Worm (Caenorhabditis elegans) whole organism, L4 larva: ENCODE data around the gene C36C9.4.
A peak's percentile ranks its signal among the peaks of the same experiment; 100 is the strongest.
"Not testable (repeated sequence)": the region's sequence is repeated elsewhere in the genome, so short reads cannot be mapped to it uniquely, and the experiment has no call there.

Experiments
- D1046.2 ChIP-seq: fragments of 200-800 bp; sonication (Bioruptor generic); IDR thresholded peaks from 2 replicates; pipeline ENCODE4 v1.3.6; 2022; ENCODE audit warnings: missing genetic modification characterization, missing compliant biosample characterization
- F44E2.7 ChIP-seq: fragments of 200-800 bp; sonication (Bioruptor generic); IDR thresholded peaks from 2 replicates; pipeline ENCODE4 v2.1.2; 2022; ENCODE audit warnings: missing genetic modification characterization, missing compliant biosample characterization
- aha-1 ChIP-seq: fragments of 150-350 bp; peaks from one replicate; lab custom pipeline; 2014; ENCODE audit warnings: missing biosample characterization, missing genetic modification characterization
- attf-4 ChIP-seq: sonication (generic microtip); optimal IDR thresholded peaks from 3 replicates; lab custom pipeline; 2017; ENCODE audit warnings: missing biosample characterization, missing genetic modification characterization
- ceh-28 ChIP-seq: fragments of 150-350 bp; optimal IDR thresholded peaks from 2 replicates; lab custom pipeline; 2014; ENCODE audit warnings: missing biosample characterization, missing genetic modification reagents, missing genetic modification characterization
- ceh-62 ChIP-seq: sonication (generic microtip); optimal IDR thresholded peaks from 2 replicates; lab custom pipeline; 2017; ENCODE audit warnings: missing biosample characterization, missing genetic modification characterization
- duxl-1 ChIP-seq: sonication (generic microtip); optimal IDR thresholded peaks from 2 replicates; lab custom pipeline; 2016; ENCODE audit warnings: mild to moderate bottlenecking, missing genetic modification characterization, moderate library complexity, missing compliant biosample characterization; ENCODE audit not compliant: poor library complexity
- egl-43 ChIP-seq: fragments of 200-800 bp; sonication (Bioruptor generic); IDR thresholded peaks from 2 replicates; pipeline ENCODE4 v1.3.6; 2022; ENCODE audit warnings: missing genetic modification reagents, missing genetic modification characterization, missing compliant biosample characterization
- gei-8 ChIP-seq: fragments of 200-800 bp; sonication (Bioruptor generic); optimal IDR thresholded peaks from 2 replicates; lab custom pipeline; 2018; ENCODE audit warnings: mild to moderate bottlenecking, missing genetic modification characterization, missing compliant biosample characterization
- lim-7 ChIP-seq: fragments of 200-800 bp; sonication (Bioruptor generic); IDR thresholded peaks from 2 replicates; pipeline ENCODE4 v1.3.6; 2022; ENCODE audit warnings: missing genetic modification characterization, missing compliant biosample characterization
- lin-13 ChIP-seq: fragments of 150-350 bp; optimal IDR thresholded peaks from 2 replicates; lab custom pipeline; 2014; ENCODE audit warnings: missing biosample characterization, missing genetic modification reagents, missing genetic modification characterization
- lsy-2 ChIP-seq, 2 experiments: fragments of 150-350 bp in 1 of 2; sonication (generic microtip) in 1 of 2; optimal IDR thresholded peaks; 2 replicates each; lab custom pipeline; 2014 to 2017; ENCODE audit warnings: missing biosample characterization in 2 of 2, missing genetic modification characterization in 2 of 2
- mep-1 ChIP-seq: fragments of 150-350 bp; sonication (generic microtip); optimal IDR thresholded peaks from 3 replicates; lab custom pipeline; 2014; ENCODE audit warnings: missing biosample characterization, missing genetic modification characterization
- mxl-3 ChIP-seq: fragments of 200-800 bp; sonication (Bioruptor generic); optimal IDR thresholded peaks from 2 replicates; lab custom pipeline; 2018; ENCODE audit warnings: mild to moderate bottlenecking, missing genetic modification characterization, missing compliant biosample characterization
- nhr-48 ChIP-seq: sonication (generic microtip); optimal IDR thresholded peaks from 2 replicates; lab custom pipeline; 2016; ENCODE audit warnings: mild to moderate bottlenecking, missing genetic modification characterization, missing compliant biosample characterization
- rbr-2 ChIP-seq: sonication (generic microtip); optimal IDR thresholded peaks from 2 replicates; lab custom pipeline; 2016; ENCODE audit warnings: missing genotype, missing genetic modification characterization, missing compliant biosample characterization
- set-16 ChIP-seq: fragments of 200-800 bp; sonication (Bioruptor generic); IDR thresholded peaks from 2 replicates; pipeline ENCODE4 v1.3.6; 2022; ENCODE audit warnings: missing genetic modification reagents, missing genetic modification characterization, missing compliant biosample characterization
- skn-1 ChIP-seq: fragments of 150-350 bp; optimal IDR thresholded peaks from 2 replicates; lab custom pipeline; 2014; ENCODE audit warnings: missing biosample characterization, missing genetic modification characterization
- snpc-1.2 ChIP-seq: fragments of 200-800 bp; sonication (Bioruptor generic); IDR thresholded peaks from 2 replicates; pipeline ENCODE4 v1.3.6; 2022; ENCODE audit warnings: missing genetic modification reagents, missing genetic modification characterization, missing compliant biosample characterization
- tag-97 ChIP-seq: fragments of 200-800 bp; sonication (Bioruptor generic); IDR thresholded peaks from 2 replicates; pipeline ENCODE4 v1.3.6; 2022; ENCODE audit warnings: missing genetic modification characterization, missing compliant biosample characterization
- tra-1 ChIP-seq: fragments of 200-800 bp; sonication (Bioruptor generic); IDR thresholded peaks from 2 replicates; pipeline ENCODE4 v1.3.6; 2022; ENCODE audit warnings: missing genetic modification reagents, missing genetic modification characterization, missing compliant biosample characterization
- unc-62 ChIP-seq, 3 experiments: fragments of 150-350 bp in 1 of 3; sonication (generic microtip); optimal IDR thresholded peaks in 2 of 3; peaks in 1 of 3; 1 replicate in 1 of 3; 2 replicates in 2 of 3; lab custom pipeline; 2014 to 2017; ENCODE audit warnings: missing biosample characterization in 3 of 3, missing genetic modification characterization in 3 of 3, missing genetic modification reagents in 3 of 3, missing genotype in 1 of 3
- vab-7 ChIP-seq: fragments of 200-800 bp; sonication (Bioruptor generic); IDR thresholded peaks from 2 replicates; pipeline ENCODE4 v1.3.6; 2022; ENCODE audit warnings: missing genetic modification reagents, missing genetic modification characterization, missing compliant biosample characterization

The C36C9.4 gene

DNA sequence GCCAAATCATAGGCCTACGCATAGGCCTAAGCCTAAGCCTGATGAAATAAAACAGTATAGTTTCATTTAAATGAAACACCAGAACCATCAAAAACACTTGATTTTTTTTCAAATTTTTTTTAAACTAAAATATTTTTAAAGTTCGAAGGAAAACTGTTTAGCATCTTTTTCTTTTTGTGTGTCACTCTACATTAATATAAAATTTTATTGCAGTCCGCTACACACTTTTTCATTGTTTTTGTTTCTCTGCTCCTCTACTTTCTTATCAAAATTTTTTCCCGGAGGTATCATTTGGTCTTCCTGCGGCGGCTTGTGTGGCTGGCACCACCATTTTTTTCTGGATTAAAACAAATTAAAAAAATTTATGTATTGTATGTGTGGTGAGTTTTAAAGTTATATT is 9.7 kb downstream of the C36C9.4 start, which contains the start of gene C36C9.11:
Gene C36C9.11, plus strand, starts transcription at position 301 of the 400 bp plus-strand sequence.
- not testable (repeated sequence) for TF ChIP-seq skn-1; rbr-2; F44E2.7 (GFP tag; lab: Robert Waterston, UW)

DNA sequence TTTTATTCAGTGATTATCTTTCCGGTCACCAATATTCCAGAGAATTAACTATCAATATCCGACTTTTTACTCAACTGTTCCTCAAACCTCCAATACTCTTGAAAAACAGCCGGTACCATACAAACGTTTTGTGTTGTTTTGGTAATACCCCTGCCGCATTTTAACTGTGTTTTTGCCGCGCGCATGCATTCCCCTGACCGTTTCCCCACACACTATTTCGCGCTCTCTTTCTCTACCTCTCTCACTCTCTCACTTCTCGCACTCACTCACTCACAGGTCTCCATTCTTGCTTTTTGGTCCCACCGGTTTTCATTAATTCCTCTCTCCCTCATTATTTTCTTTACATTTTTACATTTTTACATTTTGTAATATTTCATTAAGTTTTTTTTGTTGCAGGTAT is 14.2 kb downstream of the C36C9.4 start, which contains the start of gene meg-4:
Gene meg-4, plus strand, starts transcription at position 397 of the 400 bp plus-strand sequence.
- TF ChIP-seq duxl-1 (tag; lab: Kevin White, UChicago), result peak; percentile 98
- no peak for TF ChIP-seq mxl-3 (GFP tag; lab: Kevin White, UChicago)
- peak; percentile 44 for TF ChIP-seq aha-1

DNA sequence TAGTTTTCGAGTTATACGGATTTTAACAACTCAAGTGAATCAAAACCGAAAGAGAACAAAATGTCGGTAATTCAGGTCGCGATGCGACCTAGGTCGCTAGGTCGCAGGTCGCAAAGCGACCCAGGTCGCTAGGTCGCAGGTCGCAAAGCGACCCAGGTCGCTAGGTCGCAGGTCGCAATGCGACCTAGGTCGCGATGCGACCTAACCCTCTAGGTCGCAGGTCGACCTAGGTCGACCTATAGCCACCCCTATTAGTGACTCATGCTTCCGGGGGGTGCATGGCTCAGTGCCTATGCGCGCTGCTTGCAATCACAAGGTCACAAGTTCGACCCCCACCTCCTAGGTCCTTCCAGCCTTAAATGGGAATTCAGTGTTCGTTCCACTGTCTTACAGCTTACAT is 15.3 kb downstream of the C36C9.4 start:
- TF ChIP-seq set-16 (GFP tag; lab: Robert Waterston, UW) (peak; percentile 87), tra-1 (GFP tag; lab: Robert Waterston, UW) (0 out of 2 replicates have a peak, but pooled peaks have one; percentile 8)
- TF ChIP-seq, all 104 proteins: peak for 2; not testable (repeated sequence) for 102

DNA sequence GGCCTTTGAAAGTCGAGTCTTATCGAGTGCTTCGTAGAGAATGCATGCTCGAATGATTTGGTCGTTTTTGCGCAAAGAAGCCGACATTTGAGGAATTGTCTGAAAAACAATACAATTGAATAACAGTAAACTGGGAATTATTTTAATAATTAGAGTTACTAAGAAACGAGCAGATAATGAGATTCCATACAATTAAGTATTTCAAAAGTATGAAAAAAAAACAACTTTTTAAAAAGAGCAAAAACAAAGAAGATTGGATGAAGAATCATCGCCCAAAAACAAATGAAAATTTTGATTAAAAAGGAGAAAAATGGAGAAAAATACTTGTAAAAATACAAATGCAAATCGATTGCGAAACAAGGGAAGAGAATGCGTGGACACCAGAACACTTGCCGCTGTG is 18.8 kb downstream of the C36C9.4 start, which contains the start of gene fbxa-170:
Gene fbxa-170, minus strand, starts transcription at position 101 of the 400 bp plus-strand sequence.
- no peak for TF ChIP-seq lin-13
- TF ChIP-seq aha-1, result peak; percentile 16

DNA sequence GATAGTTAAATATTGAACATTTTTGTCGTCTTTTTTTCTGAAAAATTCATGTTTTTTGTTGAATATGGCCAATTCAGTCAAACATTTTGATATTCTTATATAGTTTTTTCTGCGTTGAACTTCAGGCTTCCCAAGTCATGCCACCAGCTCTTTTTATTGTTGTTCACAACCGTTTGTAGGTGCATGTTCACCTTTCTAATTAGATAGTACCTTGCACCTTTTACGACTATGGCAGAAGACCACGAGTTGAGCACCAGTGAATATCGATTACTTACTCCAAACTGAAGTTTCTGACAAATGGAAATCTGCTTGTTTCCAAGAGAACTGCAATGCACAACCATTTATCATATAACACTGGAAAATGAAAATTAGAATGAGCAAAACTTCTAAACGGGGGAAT is 20.9 kb downstream of the C36C9.4 start:
- TF ChIP-seq unc-62 (GFP tag; optimal IDR thresholded peaks at IDR 0.05 in 1 of 2; lab: Kevin White, UChicago) (peak in 1 of 2 experiments; percentile 64), unc-62 (tag; optimal IDR thresholded peaks at IDR 0.05; lab: Kevin White, UChicago) (no peak), gei-8 (no peak)

DNA sequence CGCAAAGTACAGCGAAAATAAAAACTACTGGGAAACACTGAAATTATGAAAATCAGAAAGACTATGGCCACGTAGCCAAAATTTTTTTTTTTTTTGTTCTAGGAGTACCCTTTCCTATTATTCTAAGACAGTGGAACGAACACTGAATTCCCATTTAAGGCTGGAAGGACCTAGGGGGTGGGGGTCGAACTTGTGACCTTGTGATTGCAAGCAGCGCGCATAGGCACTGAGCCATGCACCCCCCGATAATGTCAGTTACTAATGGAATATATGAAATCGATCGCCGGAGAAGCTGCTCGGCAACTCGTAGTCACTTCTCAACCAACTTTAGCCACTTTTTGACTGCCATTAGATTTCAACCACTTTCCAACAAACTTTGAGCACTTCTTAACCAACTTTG is 21.6 kb downstream of the C36C9.4 start:
- TF ChIP-seq D1046.2 (0 out of 2 replicates have a peak, but pooled peaks have one; percentile 11), snpc-1.2 (peak; percentile 76), lim-7 (GFP tag; lab: Robert Waterston, UW) (0 out of 2 replicates have a peak, but pooled peaks have one; percentile 16), egl-43 (GFP tag; lab: Robert Waterston, UW) (0 out of 2 replicates have a peak, but pooled peaks have one; percentile 8)

DNA sequence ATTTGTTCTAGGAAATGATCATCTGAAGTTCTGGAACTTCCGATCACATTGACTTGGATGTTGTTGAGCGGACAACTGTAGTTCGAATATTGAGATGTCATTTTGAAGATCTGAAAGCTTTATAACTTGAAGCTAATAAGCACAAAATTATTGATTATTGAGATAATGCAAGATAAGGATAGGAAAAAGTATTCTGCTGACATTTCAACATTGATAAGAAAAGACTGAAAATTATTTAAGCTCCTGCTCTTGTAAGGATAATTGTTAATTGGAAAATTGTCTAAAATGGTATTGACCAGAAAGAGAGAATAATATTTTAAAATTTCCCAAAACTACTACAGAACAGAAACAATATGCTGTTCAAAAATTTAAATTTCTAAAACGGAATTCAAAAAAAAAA is 22.7 kb downstream of the C36C9.4 start, which contains the start of gene tbx-31:
Gene tbx-31, minus strand, starts transcription at position 101 of the 400 bp plus-strand sequence.
- no peak for TF ChIP-seq mep-1 (tag; lab: Kevin White, UChicago)
- peak; percentile 72 for TF ChIP-seq aha-1
- TF ChIP-seq lsy-2 (tag; optimal IDR thresholded peaks at IDR 0.05; lab: Kevin White, UChicago), result no peak

DNA sequence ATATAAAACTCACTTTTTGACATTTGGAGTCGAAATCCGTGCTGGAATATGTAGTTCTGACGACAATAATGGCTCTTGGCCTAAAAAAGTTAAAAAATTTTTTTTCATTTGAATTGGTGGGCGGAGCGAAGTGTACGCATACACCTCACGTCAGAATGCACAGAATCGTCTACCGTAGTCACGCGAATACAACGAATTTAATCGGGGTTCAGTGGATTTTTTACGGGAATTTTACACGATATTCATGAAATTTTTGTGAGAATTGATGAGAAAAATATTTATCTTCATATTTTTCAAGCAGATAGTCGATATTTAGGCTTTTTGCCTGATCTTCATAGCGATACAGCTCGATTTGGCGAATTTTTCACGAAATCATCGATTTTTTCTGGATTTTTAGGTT is 28.0 kb downstream of the C36C9.4 start, which contains the start of gene R09H3.3:
Gene R09H3.3, minus strand, starts transcription at position 101 of the 400 bp plus-strand sequence.
- TF ChIP-seq rbr-2, result no peak
- no peak for TF ChIP-seq ceh-62 (tag; lab: Kevin White, UChicago)
- TF ChIP-seq, all 104 proteins: peak for 0

DNA sequence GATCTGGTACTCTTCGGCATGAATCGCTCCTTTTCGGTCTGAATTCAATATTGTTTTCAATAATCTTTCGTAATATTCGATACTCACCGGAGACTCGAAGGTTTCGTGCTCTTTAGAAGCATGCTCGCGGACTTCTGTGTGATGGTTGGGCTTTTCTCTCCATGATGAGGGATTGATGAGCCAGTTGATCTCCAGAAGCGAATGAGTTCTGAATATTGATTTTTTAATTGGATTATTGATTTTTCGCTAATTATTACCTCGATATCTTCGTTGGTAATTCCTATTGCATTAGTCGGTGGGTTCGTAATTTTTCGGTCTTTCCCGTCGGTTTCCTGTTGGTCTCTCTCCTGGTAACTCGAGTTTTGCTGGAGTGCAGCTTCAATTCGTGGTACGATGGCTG is 29.7 kb downstream of the C36C9.4 start:
- TF ChIP-seq nhr-48 (no peak), tag-97 (no peak), attf-4 (tag; lab: Kevin White, UChicago) (no peak), vab-7 (GFP tag; lab: Robert Waterston, UW) (no peak), egl-43 (GFP tag; lab: Robert Waterston, UW) (no peak), gei-8 (no peak), ceh-28 (tag; lab: Kevin White, UChicago) (peak; percentile 63), unc-62 (GFP tag; optimal IDR thresholded peaks at IDR 0.05 in 1 of 2; lab: Kevin White, UChicago) (peak in 1 of 2 experiments; percentile 82), unc-62 (tag; optimal IDR thresholded peaks at IDR 0.05; lab: Kevin White, UChicago) (no peak)
